Fruit fly (Drosophila melanogaster): ENCODE data around the gene tnc.
A peak's percentile ranks its signal among the peaks of the same experiment; 100 is the strongest.

tnc gene

dm6 chr3R:25027281-25028219 lies 43.4 kb downstream of the tnc start (continued):
- peak; percentile 61 for TF ChIP-seq CG9437 (GFP tag; optimal IDR thresholded peaks at IDR 0.05)
- no peak for TF ChIP-seq jing (GFP tag; optimal IDR thresholded peaks at IDR 0.05)
- no peak for TF ChIP-seq CG12744 (GFP tag; optimal IDR thresholded peaks at IDR 0.05)
- peak; percentile 66 for TF ChIP-seq row (GFP tag; IDR thresholded peaks at IDR 0.05)
- no peak for TF ChIP-seq Hmr (GFP tag; optimal IDR thresholded peaks at IDR 0.05)
- no peak for TF ChIP-seq gt (GFP tag; IDR thresholded peaks at IDR 0.05)
- peak; percentile 57 for TF ChIP-seq CG17385 (GFP tag; optimal IDR thresholded peaks at IDR 0.05)
- no peak for TF ChIP-seq rib (GFP tag; IDR thresholded peaks at IDR 0.05)
- no peak for TF ChIP-seq CG11456 (GFP tag; IDR thresholded peaks at IDR 0.05)
- TF ChIP-seq Hr78 (GFP tag; optimal IDR thresholded peaks at IDR 0.05) = no peak
- no peak for TF ChIP-seq CG1602 (GFP tag; optimal IDR thresholded peaks at IDR 0.05)
- peak; percentile 63 for TF ChIP-seq grn (GFP tag; optimal IDR thresholded peaks at IDR 0.05)
- no peak for TF ChIP-seq CG12071 (GFP tag; optimal IDR thresholded peaks at IDR 0.05)
- no peak for TF ChIP-seq CG7372 (GFP tag; IDR thresholded peaks at IDR 0.05)
- TF ChIP-seq CG14050 (GFP tag; IDR thresholded peaks at IDR 0.05) = no peak
- no peak for TF ChIP-seq Six4 (GFP tag; optimal IDR thresholded peaks at IDR 0.05)
- TF ChIP-seq CG11398 (GFP tag; optimal IDR thresholded peaks at IDR 0.05) = no peak
- TF ChIP-seq CoRest (tag; optimal IDR thresholded peaks at IDR 0.05) = no peak
- no peak for TF ChIP-seq CG12391 (tag; optimal IDR thresholded peaks at IDR 0.05)
- no peak for TF ChIP-seq ham (GFP tag; IDR thresholded peaks at IDR 0.05)
- no peak for TF ChIP-seq CG17186 (GFP tag; optimal IDR thresholded peaks at IDR 0.05)
- TF ChIP-seq dm (GFP tag; optimal IDR thresholded peaks at IDR 0.05) = no peak
- TF ChIP-seq sug (tag; optimal IDR thresholded peaks at IDR 0.05) = peak; percentile 70
- no peak for TF ChIP-seq nerfin-2 (GFP tag; IDR thresholded peaks at IDR 0.05; ENCODE audit: partially characterized antibody)
- no peak for TF ChIP-seq p53 (GFP tag; optimal IDR thresholded peaks at IDR 0.05)
- TF ChIP-seq kah (GFP tag; optimal IDR thresholded peaks at IDR 0.05) = no peak
- no peak for TF ChIP-seq CG32772 (GFP tag; IDR thresholded peaks at IDR 0.05)
- peak; percentile 24; the same call in 1 of the 2 replicates for TF ChIP-seq stc (GFP tag; IDR thresholded peaks at IDR 0.05)
- no peak for TF ChIP-seq br (optimal IDR thresholded peaks at IDR 0.05)
- TF ChIP-seq gsb-n (tag; optimal IDR thresholded peaks at IDR 0.05) = no peak
- TF ChIP-seq unc-4 (GFP tag; IDR thresholded peaks at IDR 0.05; ENCODE audit: partially characterized antibody) = no peak
- no peak for TF ChIP-seq shn (GFP tag; optimal IDR thresholded peaks at IDR 0.05)
- TF ChIP-seq CG16779 (GFP tag; IDR thresholded peaks at IDR 0.05) = no peak
- no peak for TF ChIP-seq CG7963 (GFP tag; IDR thresholded peaks at IDR 0.05; ENCODE audit: partially characterized antibody)
- TF ChIP-seq al (GFP tag; IDR thresholded peaks at IDR 0.05) = 0 out of 2 replicates have a peak, but pooled peaks have one; percentile 14
- no peak for TF ChIP-seq CG7271 (tag; optimal IDR thresholded peaks at IDR 0.05)
- TF ChIP-seq E2f2 (GFP tag; IDR thresholded peaks at IDR 0.05) = no peak
- no peak for TF ChIP-seq CG12942 (GFP tag; optimal IDR thresholded peaks at IDR 0.05)
- no peak for TF ChIP-seq Atf-2 (GFP tag; optimal IDR thresholded peaks at IDR 0.05)
- peak; percentile 16 for TF ChIP-seq caup (GFP tag; optimal IDR thresholded peaks at IDR 0.05; ENCODE audit: severe bottlenecking)
- no peak for TF ChIP-seq zen2 (GFP tag; IDR thresholded peaks at IDR 0.05; ENCODE audit: partially characterized antibody)
- TF ChIP-seq dan (GFP tag; IDR thresholded peaks at IDR 0.05) = no peak
- TF ChIP-seq Meics (GFP tag; optimal IDR thresholded peaks at IDR 0.05) = peak; percentile 75
- TF ChIP-seq Max (GFP tag; optimal IDR thresholded peaks at IDR 0.05) = no peak
- TF ChIP-seq CG12219 (GFP tag; optimal IDR thresholded peaks at IDR 0.05) = no peak
- TF ChIP-seq CG3847 (GFP tag; IDR thresholded peaks at IDR 0.05) = no peak
- 0 out of 2 replicates have a peak, but pooled peaks have one; percentile 21 for TF ChIP-seq CG9215 (GFP tag; IDR thresholded peaks at IDR 0.05)
- TF ChIP-seq CG9817 (tag; optimal IDR thresholded peaks at IDR 0.05) = no peak
- TF ChIP-seq bab2 (GFP tag; optimal IDR thresholded peaks at IDR 0.05) = no peak
- no peak for TF ChIP-seq Sin3A (optimal IDR thresholded peaks at IDR 0.05)
